ENCODE assay signal across 4 fruit fly cellular contexts in genomic region chr3L:8063214-8064156, dm6.
TF ChIP-seq lines count a peak whose summit lies in the region.

TSS of gene Sarm (plus strand) at chr3L:8063874.

TF ChIP-seq in whole organism, adult, 20 proteins besides CTCF, POLR2A, EP300 and RAD21 (continued from another document):
- peak; percentile 22 for TF ChIP-seq bab1 (GFP tag; optimal IDR thresholded peaks at IDR 0.05; lab: Kevin White, UChicago)

TF ChIP-seq in whole organism, embryonic, 481 proteins besides CTCF, POLR2A, EP300 and RAD21 (continued from another document and continues in another):
- peak; percentile 16 for TF ChIP-seq nerfin-1 (tag; optimal IDR thresholded peaks at IDR 0.05; lab: Kevin White, UChicago)
- TF ChIP-seq ERR (GFP tag; optimal IDR thresholded peaks at IDR 0.05; lab: Kevin White, UChicago): no peak
- peak; percentile 30 for TF ChIP-seq CG14710 (tag; optimal IDR thresholded peaks at IDR 0.05; lab: Kevin White, UChicago)
- peak; percentile 82 for TF ChIP-seq row (GFP tag; IDR thresholded peaks at IDR 0.05; lab: Robert Waterston, UW)
- no peak for TF ChIP-seq NC2β (GFP tag; optimal IDR thresholded peaks at IDR 0.05; lab: Kevin White, UChicago)
- TF ChIP-seq CG15601 (tag; optimal IDR thresholded peaks at IDR 0.05; lab: Kevin White, UChicago): peak; percentile 18
- no peak; the same call in 2 of the 3 replicates for TF ChIP-seq CG11695 (GFP tag; IDR thresholded peaks at IDR 0.05; lab: Robert Waterston, UW)
- no peak for TF ChIP-seq CG16779 (GFP tag; IDR thresholded peaks at IDR 0.05; lab: Robert Waterston, UW)
- TF ChIP-seq CG6254 (GFP tag; optimal IDR thresholded peaks at IDR 0.05; lab: Kevin White, UChicago): peak; percentile 13
- no peak for TF ChIP-seq fu2 (GFP tag; optimal IDR thresholded peaks at IDR 0.05; lab: Kevin White, UChicago)
- TF ChIP-seq lmd (GFP tag; IDR thresholded peaks at IDR 0.05; lab: Robert Waterston, UW): peak; percentile 27; the same call in 1 of the 2 replicates
- peak; percentile 27 for TF ChIP-seq Fer3 (tag; optimal IDR thresholded peaks at IDR 0.05; lab: Kevin White, UChicago)
- TF ChIP-seq CG7556 (GFP tag; optimal IDR thresholded peaks at IDR 0.05; lab: Kevin White, UChicago): peak; percentile 73
- peak; percentile 68 for TF ChIP-seq Sox100B (GFP tag; optimal IDR thresholded peaks at IDR 0.05; lab: Kevin White, UChicago)
- TF ChIP-seq CG7987 (GFP tag; optimal IDR thresholded peaks at IDR 0.05; lab: Kevin White, UChicago): peak; percentile 43
- TF ChIP-seq Optix (GFP tag; IDR thresholded peaks at IDR 0.05; lab: Robert Waterston, UW): no peak
- peak; percentile 73 for TF ChIP-seq CG11504 (tag; optimal IDR thresholded peaks at IDR 0.05; lab: Kevin White, UChicago)
- TF ChIP-seq zen2 (GFP tag; IDR thresholded peaks at IDR 0.05; lab: Robert Waterston, UW; ENCODE audit: partially characterized antibody): no peak
- TF ChIP-seq CG10543 (GFP tag; optimal IDR thresholded peaks at IDR 0.05; lab: Kevin White, UChicago): peak; percentile 53
- no peak for TF ChIP-seq jumu (GFP tag; optimal IDR thresholded peaks at IDR 0.05; lab: Kevin White, UChicago)
- peak; percentile 53; the same call in 1 of the 3 replicates for TF ChIP-seq dysf (GFP tag; IDR thresholded peaks at IDR 0.05; lab: Robert Waterston, UW)
- peak; percentile 89 for TF ChIP-seq sens (GFP tag; lab: Kevin White, UChicago)
- no peak for TF ChIP-seq Rx (GFP tag; IDR thresholded peaks at IDR 0.05; lab: Robert Waterston, UW)
- TF ChIP-seq CG10209 (GFP tag; optimal IDR thresholded peaks at IDR 0.05; lab: Kevin White, UChicago): peak; percentile 3
- TF ChIP-seq CG10462 (GFP tag; optimal IDR thresholded peaks at IDR 0.05; lab: Kevin White, UChicago): no peak
- peak; percentile 5 for TF ChIP-seq CG17829 (tag; optimal IDR thresholded peaks at IDR 0.05; lab: Kevin White, UChicago)
- TF ChIP-seq Xbp1 (GFP tag; optimal IDR thresholded peaks at IDR 0.05; lab: Kevin White, UChicago): peak; percentile 47
- TF ChIP-seq inv (GFP tag; IDR thresholded peaks at IDR 0.05; lab: Robert Waterston, UW; ENCODE audit: partially characterized antibody): no peak
- TF ChIP-seq CG12744 (GFP tag; optimal IDR thresholded peaks at IDR 0.05; lab: Kevin White, UChicago): no peak
- TF ChIP-seq ind (GFP tag; optimal IDR thresholded peaks at IDR 0.05; lab: Kevin White, UChicago): peak; percentile 40
- peak; percentile 23 for TF ChIP-seq CG4424 (GFP tag; optimal IDR thresholded peaks at IDR 0.05; lab: Kevin White, UChicago)
- 0 out of 2 replicates have a peak, but pooled peaks have one; percentile 18 for TF ChIP-seq CG17328 (GFP tag; IDR thresholded peaks at IDR 0.05; lab: Robert Waterston, UW)
- TF ChIP-seq Bdp1 (GFP tag; optimal IDR thresholded peaks at IDR 0.05; lab: Kevin White, UChicago): peak; percentile 6
- TF ChIP-seq CG6175 (GFP tag; IDR thresholded peaks at IDR 0.05; lab: Robert Waterston, UW): no peak
- TF ChIP-seq zfh2 (GFP tag; optimal IDR thresholded peaks at IDR 0.05; lab: Kevin White, UChicago): peak; percentile 17
- peak; percentile 96 for TF ChIP-seq chinmo (GFP tag; IDR thresholded peaks at IDR 0.05; lab: Robert Waterston, UW; ENCODE audit: partially characterized antibody)
- peak; percentile 9 for TF ChIP-seq CG8388 (GFP tag; optimal IDR thresholded peaks at IDR 0.05; lab: Kevin White, UChicago)
- no peak; the same call in 1 of the 2 replicates for TF ChIP-seq HLH3B (GFP tag; IDR thresholded peaks at IDR 0.05; lab: Robert Waterston, UW)
- peak; percentile 41 for TF ChIP-seq CG12659 (GFP tag; optimal IDR thresholded peaks at IDR 0.05; lab: Kevin White, UChicago)
- TF ChIP-seq sc (optimal IDR thresholded peaks at IDR 0.05; lab: Kevin White, UChicago): no peak
- peak; percentile 27 for TF ChIP-seq sc (GFP tag; optimal IDR thresholded peaks at IDR 0.05; lab: Kevin White, UChicago)
- TF ChIP-seq CG9817 (tag; optimal IDR thresholded peaks at IDR 0.05; lab: Kevin White, UChicago): peak; percentile 27
- peak; percentile 37; the same call in 1 of the 2 replicates for TF ChIP-seq Atf6 (GFP tag; IDR thresholded peaks at IDR 0.05; lab: Robert Waterston, UW)

TF ChIP-seq in whole organism, prepupa, 60 proteins besides CTCF, POLR2A, EP300 and RAD21 (continued from another document):
- peak; percentile 47 for TF ChIP-seq CG8632 (GFP tag; optimal IDR thresholded peaks at IDR 0.05; lab: Kevin White, UChicago)
- TF ChIP-seq dac (GFP tag; optimal IDR thresholded peaks at IDR 0.05; lab: Kevin White, UChicago): no peak
- TF ChIP-seq Eip93F (GFP tag; optimal IDR thresholded peaks at IDR 0.05; lab: Kevin White, UChicago): peak; percentile 48
- peak; percentile 41 for TF ChIP-seq Blimp-1 (GFP tag; optimal IDR thresholded peaks at IDR 0.05; lab: Kevin White, UChicago)
- TF ChIP-seq CG10631 (GFP tag; optimal IDR thresholded peaks at IDR 0.05; lab: Kevin White, UChicago): peak; percentile 43
- TF ChIP-seq CG8119 (GFP tag; IDR thresholded peaks at IDR 0.05; lab: Robert Waterston, UW): peak; percentile 46; the same call in 2 of the 3 replicates
- TF ChIP-seq dsx (GFP tag; optimal IDR thresholded peaks at IDR 0.05; lab: Kevin White, UChicago; ENCODE audit: poor library complexity, severe bottlenecking): peak; percentile 46
- no peak for TF ChIP-seq CG1621 (tag; optimal IDR thresholded peaks at IDR 0.05; lab: Kevin White, UChicago)
- TF ChIP-seq Met (GFP tag; optimal IDR thresholded peaks at IDR 0.05; lab: Kevin White, UChicago): peak; percentile 81
- TF ChIP-seq Sox14 (GFP tag; optimal IDR thresholded peaks at IDR 0.05; lab: Kevin White, UChicago): peak; percentile 81
- peak; percentile 9 for TF ChIP-seq CG10669 (GFP tag; optimal IDR thresholded peaks at IDR 0.05; lab: Kevin White, UChicago)
- TF ChIP-seq ss (GFP tag; optimal IDR thresholded peaks at IDR 0.05; lab: Kevin White, UChicago): peak; percentile 41 to 46
- peak; percentile 40 for TF ChIP-seq Ets96B (tag; optimal IDR thresholded peaks at IDR 0.05; lab: Kevin White, UChicago)
- peak; percentile 68 for TF ChIP-seq Sox102F (GFP tag; optimal IDR thresholded peaks at IDR 0.05; lab: Kevin White, UChicago)
- no peak for TF ChIP-seq CG15336 (GFP tag; IDR thresholded peaks at IDR 0.05; lab: Robert Waterston, UW)
- peak; percentile 34 for TF ChIP-seq Hr39 (GFP tag; optimal IDR thresholded peaks at IDR 0.05; lab: Kevin White, UChicago)
- peak; percentile 57 for TF ChIP-seq lz (GFP tag; optimal IDR thresholded peaks at IDR 0.05; lab: Kevin White, UChicago)
- peak; percentile 33 for TF ChIP-seq CG3919 (GFP tag; optimal IDR thresholded peaks at IDR 0.05; lab: Kevin White, UChicago)
- TF ChIP-seq OdsH (GFP tag; optimal IDR thresholded peaks at IDR 0.05; lab: Kevin White, UChicago): peak; percentile 38
- peak; percentile 59 for TF ChIP-seq vri (GFP tag; optimal IDR thresholded peaks at IDR 0.05; lab: Kevin White, UChicago)
- peak; percentile 38 for TF ChIP-seq topi (GFP tag; optimal IDR thresholded peaks at IDR 0.05; lab: Kevin White, UChicago)
- peak; percentile 24 for TF ChIP-seq Eip78C (GFP tag; lab: Kevin White, UChicago)
- no peak for TF ChIP-seq CG8319 (GFP tag; optimal IDR thresholded peaks at IDR 0.05; lab: Kevin White, UChicago)
- TF ChIP-seq Lpt (GFP tag; optimal IDR thresholded peaks at IDR 0.05; lab: Kevin White, UChicago): peak; percentile 24
- TF ChIP-seq eg (GFP tag; IDR thresholded peaks at IDR 0.05; lab: Robert Waterston, UW): no peak; the same call in 2 of the 3 replicates
- peak; percentile 55 for TF ChIP-seq net (GFP tag; optimal IDR thresholded peaks at IDR 0.05; lab: Kevin White, UChicago)
- peak; percentile 63 for TF ChIP-seq pdm3 (GFP tag; optimal IDR thresholded peaks at IDR 0.05; lab: Kevin White, UChicago)
- peak; percentile 32 for TF ChIP-seq spab (GFP tag; optimal IDR thresholded peaks at IDR 0.05; lab: Kevin White, UChicago)
- TF ChIP-seq Smox (GFP tag; optimal IDR thresholded peaks at IDR 0.05; lab: Kevin White, UChicago): peak; percentile 66
- TF ChIP-seq CG11294 (GFP tag; IDR thresholded peaks at IDR 0.05; lab: Robert Waterston, UW): no peak
- peak; percentile 58 for TF ChIP-seq CG16779 (tag; optimal IDR thresholded peaks at IDR 0.05; lab: Kevin White, UChicago)
- TF ChIP-seq Sox15 (GFP tag; optimal IDR thresholded peaks at IDR 0.05; lab: Kevin White, UChicago): peak; percentile 10
- TF ChIP-seq CG6808 (GFP tag; optimal IDR thresholded peaks at IDR 0.05; lab: Kevin White, UChicago): peak; percentile 68
- TF ChIP-seq fd85E (GFP tag; optimal IDR thresholded peaks at IDR 0.05; lab: Kevin White, UChicago): peak; percentile 7
- peak; percentile 59 for TF ChIP-seq CG34406 (GFP tag; optimal IDR thresholded peaks at IDR 0.05; lab: Kevin White, UChicago)
- no peak for TF ChIP-seq CG11902 (GFP tag; optimal IDR thresholded peaks at IDR 0.05; lab: Kevin White, UChicago)
- peak; percentile 68 for TF ChIP-seq CG32006 (GFP tag; optimal IDR thresholded peaks at IDR 0.05; lab: Kevin White, UChicago)
- TF ChIP-seq acj6 (GFP tag; optimal IDR thresholded peaks at IDR 0.05; lab: Kevin White, UChicago): peak; percentile 55
- peak; percentile 14 for TF ChIP-seq CG9139 (GFP tag; optimal IDR thresholded peaks at IDR 0.05; lab: Kevin White, UChicago)
- TF ChIP-seq CG6163 (GFP tag; IDR thresholded peaks at IDR 0.05; lab: Robert Waterston, UW): peak; percentile 39; the same call in 1 of the 3 replicates

TF ChIP-seq in whole organism, wandering third instar larva, 38 proteins besides CTCF, POLR2A, EP300 and RAD21 (continued from another document):
- TF ChIP-seq Rel (GFP tag; optimal IDR thresholded peaks at IDR 0.05; lab: Kevin White, UChicago) (no peak), Rel (tag; optimal IDR thresholded peaks at IDR 0.05; lab: Kevin White, UChicago) (peak; percentile 62), Hr83 (GFP tag; optimal IDR thresholded peaks at IDR 0.05; lab: Kevin White, UChicago; ENCODE audit: poor library complexity, severe bottlenecking) (peak; percentile 50), Dfd (GFP tag; optimal IDR thresholded peaks at IDR 0.05; lab: Kevin White, UChicago) (no peak), brk (GFP tag; optimal IDR thresholded peaks at IDR 0.05; lab: Kevin White, UChicago) (no peak), Abd-B (GFP tag; optimal IDR thresholded peaks at IDR 0.05; lab: Kevin White, UChicago) (no peak), Jra (GFP tag; optimal IDR thresholded peaks at IDR 0.05; lab: Kevin White, UChicago) (no peak), usp (GFP tag; optimal IDR thresholded peaks at IDR 0.05; lab: Kevin White, UChicago) (no peak), sage (GFP tag; optimal IDR thresholded peaks at IDR 0.05; lab: Kevin White, UChicago) (peak; percentile 16), woc (GFP tag; optimal IDR thresholded peaks at IDR 0.05; lab: Kevin White, UChicago) (peak; percentile 48), tai (GFP tag; optimal IDR thresholded peaks at IDR 0.05; lab: Kevin White, UChicago) (no peak), GATAd (GFP tag; optimal IDR thresholded peaks at IDR 0.05; lab: Kevin White, UChicago) (no peak), ey (GFP tag; optimal IDR thresholded peaks at IDR 0.05; lab: Kevin White, UChicago) (peak; percentile 49), N (GFP tag; optimal IDR thresholded peaks at IDR 0.05; lab: Kevin White, UChicago) (no peak), h (GFP tag; optimal IDR thresholded peaks at IDR 0.05; lab: Kevin White, UChicago) (peak; percentile 66), HLH106 (tag; optimal IDR thresholded peaks at IDR 0.05; lab: Kevin White, UChicago) (peak; percentile 68), Dif (GFP tag; optimal IDR thresholded peaks at IDR 0.05; lab: Kevin White, UChicago; ENCODE audit: partially characterized antibody) (peak; percentile 56), Hnf4 (GFP tag; optimal IDR thresholded peaks at IDR 0.05; lab: Kevin White, UChicago) (no peak)
